Fruit fly (Drosophila melanogaster) whole organism: ENCODE data around the gene Sfp33A1.

Source experiments
- CG8478 ChIP-seq: fragments of >200 bp; optimal IDR thresholded peaks from 2 replicates; lab custom pipeline; 2018; ENCODE audit warnings: inconsistent platforms
- Dll ChIP-seq: fragments of >200 bp; optimal IDR thresholded peaks from 2 replicates; lab custom pipeline; 2017
- EcR ChIP-seq, 2 experiments: fragments of >200 bp; optimal IDR thresholded peaks; 2 replicates each; lab custom pipeline; 2017; ENCODE audit warnings: missing biosample characterization in 2 of 2, missing genetic modification characterization in 2 of 2, missing genetic modification reagents in 2 of 2
- pan ChIP-seq: fragments of >200 bp; optimal IDR thresholded peaks from 2 replicates; lab custom pipeline; 2017
- psq ChIP-seq: fragments of >200 bp; optimal IDR thresholded peaks from 2 replicates; lab custom pipeline; 2017
- usp ChIP-seq: fragments of >200 bp; optimal IDR thresholded peaks from 2 replicates; lab custom pipeline; 2017; ENCODE audit warnings: missing biosample characterization, missing genetic modification characterization, mixed read lengths

Gene Sfp33A1

DNA sequence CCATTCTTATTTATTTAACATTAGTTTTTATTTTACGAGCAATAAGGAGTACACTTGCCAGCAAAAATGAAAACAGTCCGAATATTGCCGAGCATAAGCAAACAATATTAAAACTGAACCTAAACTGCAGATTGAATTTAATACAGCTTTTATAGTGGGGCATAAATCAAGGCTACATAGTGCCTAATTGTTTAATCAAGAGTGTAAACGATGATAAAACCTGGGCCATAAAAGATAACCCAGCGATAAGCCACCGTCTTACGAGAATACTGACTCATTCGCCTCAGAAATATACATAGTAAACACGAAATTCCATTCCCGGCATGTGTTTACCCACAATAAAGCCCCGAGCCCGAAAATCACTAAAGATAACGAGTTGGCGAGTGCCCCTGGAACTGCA lies 18.3 kb downstream of the Sfp33A1 start:
- TF ChIP-seq Dll (lab: Kevin White, UChicago) (no peak), pan (lab: Kevin White, UChicago) (no peak), CG8478 (lab: Kevin White, UChicago) (no peak), usp (GFP tag; lab: Kevin White, UChicago) (no peak), psq (lab: Kevin White, UChicago) (no peak), EcR (GFP tag; optimal IDR thresholded peaks at IDR 0.05; lab: Kevin White, UChicago) (no peak)
